Fruit fly (Drosophila melanogaster) whole organism, embryonic: ENCODE data around the gene Oatp30B.

Experiments
- Abd-B ChIP-seq: fragments of 200-800 bp; sonication (Bioruptor generic); optimal IDR thresholded peaks from 2 replicates; lab custom pipeline; 2018; ENCODE audit warnings: missing biosample characterization, mild to moderate bottlenecking, missing genetic modification characterization, moderate library complexity
- Ada2b ChIP-seq: fragments of 200-800 bp; sonication (Bioruptor generic); IDR thresholded peaks from 2 replicates; pipeline ENCODE4 v1.3.6; 2022; ENCODE audit warnings: missing biosample characterization, missing genetic modification characterization
- BtbVII ChIP-seq: fragments of 200-800 bp; sonication (Bioruptor generic); optimal IDR thresholded peaks from 3 replicates; lab custom pipeline; 2017; ENCODE audit warnings: missing biosample characterization, mild to moderate bottlenecking, missing genetic modification characterization
- CG10321 ChIP-seq: fragments of 200-800 bp; sonication (Bioruptor generic); IDR thresholded peaks from 2 replicates; pipeline ENCODE4 v1.3.6; 2022; ENCODE audit warnings: missing biosample characterization, missing genetic modification characterization
- CG10431 ChIP-seq: fragments of 200-800 bp; sonication (Bioruptor generic); optimal IDR thresholded peaks from 3 replicates; lab custom pipeline; 2018; ENCODE audit warnings: missing biosample characterization, mild to moderate bottlenecking, missing genetic modification characterization
- CG13296 ChIP-seq: fragments of 200-800 bp; sonication (Bioruptor generic); optimal IDR thresholded peaks from 3 replicates; lab custom pipeline; 2018; ENCODE audit warnings: missing biosample characterization, mild to moderate bottlenecking, missing genetic modification characterization
- CG13624 ChIP-seq: fragments of 200-800 bp; sonication (Bioruptor generic); optimal IDR thresholded peaks from 2 replicates; lab custom pipeline; 2016; ENCODE audit warnings: missing biosample characterization, missing genetic modification characterization
- CG14667 ChIP-seq: fragments of 200-800 bp; sonication (Bioruptor generic); IDR thresholded peaks from 2 replicates; pipeline ENCODE4 v1.3.6; 2022; ENCODE audit warnings: missing biosample characterization, missing genetic modification characterization
- CG1647 ChIP-seq: fragments of 200-800 bp; sonication (Bioruptor generic); optimal IDR thresholded peaks from 3 replicates; lab custom pipeline; 2016; ENCODE audit warnings: missing biosample characterization, missing genetic modification characterization
- CG17361 ChIP-seq: fragments of 200-800 bp; sonication (Bioruptor generic); IDR thresholded peaks from 3 replicates; pipeline ENCODE4 v1.3.6; 2022; ENCODE audit warnings: missing biosample characterization, missing genetic modification characterization
- CG2120 ChIP-seq: fragments of 200-800 bp; sonication (Bioruptor generic); optimal IDR thresholded peaks from 3 replicates; lab custom pipeline; 2016; ENCODE audit warnings: missing biosample characterization, missing genetic modification characterization
- CG31388 ChIP-seq: fragments of 200-800 bp; sonication (Bioruptor generic); optimal IDR thresholded peaks from 2 replicates; lab custom pipeline; 2016; ENCODE audit warnings: missing biosample characterization, missing genetic modification characterization
- CG4360 ChIP-seq: fragments of 200-800 bp; sonication (Bioruptor generic); IDR thresholded peaks from 2 replicates; pipeline ENCODE4 v1.3.6; 2022; ENCODE audit warnings: missing biosample characterization, missing genetic modification characterization
- CG4404 ChIP-seq: fragments of 200-800 bp; sonication (Bioruptor generic); IDR thresholded peaks from 2 replicates; pipeline ENCODE4 v1.3.6; 2022; ENCODE audit warnings: missing biosample characterization, missing genetic modification characterization
- CG5245 ChIP-seq: fragments of 200-800 bp; sonication (Bioruptor generic); optimal IDR thresholded peaks from 3 replicates; lab custom pipeline; 2016; ENCODE audit warnings: missing biosample characterization, missing genetic modification characterization
- CG6175 ChIP-seq: fragments of 200-800 bp; sonication (Bioruptor generic); IDR thresholded peaks from 3 replicates; pipeline ENCODE4 v1.3.6; 2022; ENCODE audit warnings: missing biosample characterization, missing genetic modification characterization
- CG6254 ChIP-seq: fragments of 200-800 bp; sonication (Bioruptor generic); optimal IDR thresholded peaks from 3 replicates; lab custom pipeline; 2017; ENCODE audit warnings: mild to moderate bottlenecking, missing biosample characterization, missing genetic modification reagents, missing genetic modification characterization
- CG6689 ChIP-seq: fragments of 200-800 bp; sonication (Bioruptor generic); IDR thresholded peaks from 2 replicates; pipeline ENCODE4 v1.3.6; 2022; ENCODE audit warnings: missing biosample characterization, missing genetic modification characterization
- CG7786 ChIP-seq: fragments of 200-800 bp; sonication (Bioruptor generic); optimal IDR thresholded peaks from 2 replicates; lab custom pipeline; 2016; ENCODE audit warnings: missing biosample characterization, missing genetic modification characterization
- CG9437 ChIP-seq: fragments of 200-800 bp; sonication (Bioruptor generic); optimal IDR thresholded peaks from 2 replicates; lab custom pipeline; 2018; ENCODE audit warnings: missing biosample characterization, mild to moderate bottlenecking, missing genetic modification characterization
- Camta ChIP-seq: fragments of 200-800 bp; sonication (Bioruptor generic); optimal IDR thresholded peaks from 2 replicates; lab custom pipeline; 2016; ENCODE audit warnings: missing biosample characterization, missing genetic modification characterization
- Fer2 ChIP-seq: fragments of 200-800 bp; sonication (Bioruptor generic); optimal IDR thresholded peaks from 2 replicates; lab custom pipeline; 2018; ENCODE audit warnings: missing biosample characterization, mild to moderate bottlenecking, missing genetic modification characterization, moderate library complexity
- HLH3B ChIP-seq: fragments of 200-800 bp; sonication (Bioruptor generic); IDR thresholded peaks from 2 replicates; pipeline ENCODE4 v1.3.6; 2022; ENCODE audit warnings: missing biosample characterization, missing genetic modification characterization
- Hr78 ChIP-seq, 2 experiments: fragments of 200-800 bp in 1 of 2; fragments of >200 bp in 1 of 2; sonication (Bioruptor generic) in 1 of 2; optimal IDR thresholded peaks; 2 replicates each; lab custom pipeline; 2017 to 2019; ENCODE audit warnings: missing biosample characterization in 2 of 2, missing genetic modification characterization in 2 of 2, mild to moderate bottlenecking in 1 of 2, moderate library complexity in 1 of 2
- Jarid2 ChIP-seq: fragments of 200-800 bp; sonication (Bioruptor generic); optimal IDR thresholded peaks from 3 replicates; lab custom pipeline; 2017; ENCODE audit warnings: mild to moderate bottlenecking, missing biosample characterization, missing genetic modification reagents, missing genetic modification characterization
- Max ChIP-seq: fragments of 200-800 bp; sonication (Bioruptor generic); optimal IDR thresholded peaks from 2 replicates; lab custom pipeline; 2016; ENCODE audit warnings: missing biosample characterization, mild to moderate bottlenecking, missing genetic modification characterization
- Neu2 ChIP-seq: fragments of 200-800 bp; sonication (Bioruptor generic); optimal IDR thresholded peaks from 3 replicates; lab custom pipeline; 2016; ENCODE audit warnings: missing biosample characterization, missing genetic modification characterization, borderline replicate concordance
- Nf-YC ChIP-seq: fragments of 200-800 bp; optimal IDR thresholded peaks from 3 replicates; lab custom pipeline; 2019; ENCODE audit warnings: missing biosample characterization, mild to moderate bottlenecking, missing genetic modification characterization, moderate library complexity
- Oli ChIP-seq: fragments of 200-800 bp; sonication (Bioruptor generic); optimal IDR thresholded peaks from 2 replicates; lab custom pipeline; 2018; ENCODE audit warnings: missing biosample characterization, mild to moderate bottlenecking, missing genetic modification characterization, moderate library complexity
- Sox102F ChIP-seq: fragments of 200-800 bp; sonication (Bioruptor generic); optimal IDR thresholded peaks from 2 replicates; lab custom pipeline; 2018; ENCODE audit warnings: missing biosample characterization, mild to moderate bottlenecking, missing genetic modification characterization, moderate library complexity
- Taf1 ChIP-seq: fragments of 200-800 bp; sonication (Bioruptor generic); IDR thresholded peaks from 2 replicates; pipeline ENCODE4 v1.3.6; 2022; ENCODE audit warnings: missing biosample characterization, missing genetic modification characterization
- Xbp1 ChIP-seq: fragments of 200-800 bp; sonication (Bioruptor generic); optimal IDR thresholded peaks from 3 replicates; lab custom pipeline; 2016; ENCODE audit warnings: missing biosample characterization, mild to moderate bottlenecking, missing genetic modification characterization
- ac ChIP-seq: fragments of 200-800 bp; sonication (Bioruptor generic); optimal IDR thresholded peaks from 3 replicates; lab custom pipeline; 2017; ENCODE audit warnings: missing biosample characterization, mild to moderate bottlenecking, missing genetic modification characterization
- cad ChIP-seq: fragments of >200 bp; optimal IDR thresholded peaks from 2 replicates; lab custom pipeline; 2017; ENCODE audit warnings: missing biosample characterization, missing genetic modification characterization
- cas ChIP-seq: fragments of 200-800 bp; sonication (Bioruptor generic); IDR thresholded peaks from 2 replicates; pipeline ENCODE4 v1.3.6; 2022; ENCODE audit warnings: missing biosample characterization, missing genetic modification characterization
- caup ChIP-seq: fragments of 200-800 bp; sonication (Bioruptor generic); optimal IDR thresholded peaks from 3 replicates; lab custom pipeline; 2017; ENCODE audit warnings: missing biosample characterization, mild to moderate bottlenecking, missing genetic modification characterization, moderate library complexity; ENCODE audit not compliant: severe bottlenecking
- crc ChIP-seq: fragments of 200-800 bp; sonication (Bioruptor generic); optimal IDR thresholded peaks from 2 replicates; lab custom pipeline; 2016; ENCODE audit warnings: missing biosample characterization, missing genetic modification characterization
- dysf ChIP-seq: fragments of 200-800 bp; sonication (Bioruptor generic); IDR thresholded peaks from 3 replicates; pipeline ENCODE4 v1.3.6; 2022; ENCODE audit warnings: missing biosample characterization, missing genetic modification characterization
- ems ChIP-seq: fragments of 200-800 bp; sonication (Bioruptor generic); optimal IDR thresholded peaks from 3 replicates; lab custom pipeline; 2016; ENCODE audit warnings: missing biosample characterization, missing genetic modification characterization
- fu2 ChIP-seq: fragments of 200-800 bp; sonication (Bioruptor generic); optimal IDR thresholded peaks from 2 replicates; lab custom pipeline; 2016; ENCODE audit warnings: missing biosample characterization, missing genetic modification characterization
- lbe ChIP-seq: fragments of 200-800 bp; sonication (Bioruptor generic); optimal IDR thresholded peaks from 2 replicates; lab custom pipeline; 2016; ENCODE audit warnings: missing biosample characterization, mild to moderate bottlenecking, missing genetic modification characterization
- nerfin-1 ChIP-seq: fragments of 200-800 bp; sonication (Bioruptor generic); optimal IDR thresholded peaks from 3 replicates; lab custom pipeline; 2019; ENCODE audit warnings: missing biosample characterization, mild to moderate bottlenecking, missing genetic modification characterization, moderate library complexity
- pita ChIP-seq: fragments of 200-800 bp; sonication (Bioruptor generic); optimal IDR thresholded peaks from 2 replicates; lab custom pipeline; 2017; ENCODE audit warnings: missing biosample characterization, mild to moderate bottlenecking, missing genetic modification characterization
- sob ChIP-seq: fragments of 200-800 bp; sonication (Bioruptor generic); IDR thresholded peaks from 2 replicates; pipeline ENCODE4 v1.3.6; 2022; ENCODE audit warnings: missing biosample characterization, missing genetic modification characterization
- tx ChIP-seq: fragments of 200-800 bp; sonication (Bioruptor generic); optimal IDR thresholded peaks from 2 replicates; lab custom pipeline; 2016; ENCODE audit warnings: missing biosample characterization, missing genetic modification characterization

The Oatp30B gene

dm6 chr2L:9568360-9569088, 47.5 kb downstream of the Oatp30B start, which contains the start of gene brwl (continued):
- no peak for TF ChIP-seq pita (GFP tag; lab: Kevin White, UChicago)
- TF ChIP-seq CG13296 (GFP tag; lab: Kevin White, UChicago) = peak; percentile 99
- TF ChIP-seq BtbVII (GFP tag; lab: Kevin White, UChicago) = peak; percentile 98
- TF ChIP-seq cad (GFP tag; lab: Kevin White, UChicago) = no peak
- peak; percentile 99 for TF ChIP-seq Ada2b (GFP tag; lab: Robert Waterston, UW)
- peak; percentile 93 for TF ChIP-seq Nf-YC (tag; lab: Kevin White, UChicago)
- peak; percentile 96 for TF ChIP-seq Taf1 (GFP tag; lab: Robert Waterston, UW)
- peak; percentile 98 for TF ChIP-seq ems (GFP tag; lab: Kevin White, UChicago)
- TF ChIP-seq CG4404 (GFP tag; lab: Robert Waterston, UW) = peak; percentile 98
- peak; percentile 96 for TF ChIP-seq fu2
- peak; percentile 95 for TF ChIP-seq CG31388 (GFP tag; lab: Kevin White, UChicago)
- peak; percentile 95 for TF ChIP-seq cas (GFP tag; lab: Robert Waterston, UW)
- peak; percentile 98 for TF ChIP-seq CG7786
- peak; percentile 97 for TF ChIP-seq crc (GFP tag; lab: Kevin White, UChicago)
- TF ChIP-seq CG13624 = peak; percentile 98
- peak; percentile 98 for TF ChIP-seq HLH3B (GFP tag; lab: Robert Waterston, UW)
- peak; percentile 94 for TF ChIP-seq CG6175 (GFP tag; lab: Robert Waterston, UW)
- TF ChIP-seq lbe (GFP tag; lab: Kevin White, UChicago) = peak; percentile 95
- TF ChIP-seq Sox102F (GFP tag; lab: Kevin White, UChicago) = peak; percentile 99
- peak in 1 of 2 experiments; percentile 95 for TF ChIP-seq Hr78 (GFP tag; optimal IDR thresholded peaks at IDR 0.05; lab: Kevin White, UChicago)
- peak; percentile 97 for TF ChIP-seq CG6254

dm6 chr2L:9569131-9569530, 48.1 kb downstream of the Oatp30B start:
- TF ChIP-seq CG7786 (no peak), CG4360 (GFP tag; lab: Robert Waterston, UW) (peak; percentile 92)

- TF ChIP-seq Oli (peak; percentile 98), Neu2 (GFP tag; lab: Kevin White, UChicago) (no peak), Abd-B (peak; percentile 96), CG17361 (GFP tag; lab: Robert Waterston, UW) (peak; percentile 99), ac (peak; percentile 87), caup (GFP tag; lab: Kevin White, UChicago) (peak; percentile 97), Camta (GFP tag; lab: Kevin White, UChicago) (peak; percentile 83), dysf (peak; percentile 96), CG10321 (GFP tag; lab: Robert Waterston, UW) (no peak; the same call in 1 of the 2 replicates), CG1647 (GFP tag; lab: Kevin White, UChicago) (peak; percentile 89), CG5245 (GFP tag; lab: Kevin White, UChicago) (peak; percentile 92), Max (peak; percentile 98), Jarid2 (peak; percentile 87), CG9437 (GFP tag; lab: Kevin White, UChicago) (peak; percentile 95), CG10431 (peak; percentile 81), CG2120 (peak; percentile 95), CG14667 (peak; percentile 68), sob (GFP tag; lab: Robert Waterston, UW) (peak; percentile 90), Xbp1 (GFP tag; lab: Kevin White, UChicago) (peak; percentile 96), CG6689 (GFP tag; lab: Robert Waterston, UW) (peak; percentile 95), tx (GFP tag; lab: Kevin White, UChicago) (peak; percentile 85), Fer2 (tag; lab: Kevin White, UChicago) (peak; percentile 90), nerfin-1 (peak; percentile 90)
Observed at dm6 chr2L:9569588-9570434, 48.8 kb downstream of the Oatp30B start.
